Worm (Caenorhabditis elegans) whole organism, midembryonic: ENCODE data around the gene col-68.
"Not testable (repeated sequence)": the region's sequence is repeated elsewhere in the genome, so short reads cannot be mapped to it uniquely, and the experiment has no call there.

Experiments
- T22C8.4 ChIP-seq: fragments of 200-800 bp; sonication (Bioruptor generic); IDR thresholded peaks from 2 replicates; pipeline ENCODE4 v1.3.6; 2022; ENCODE audit warnings: missing genetic modification characterization, missing compliant biosample characterization
- cog-1 ChIP-seq: sonication (generic microtip); optimal IDR thresholded peaks from 2 replicates; lab custom pipeline; 2016; ENCODE audit warnings: missing genetic modification characterization, missing compliant biosample characterization
- flt-1 ChIP-seq: fragments of 200-800 bp; sonication (Bioruptor generic); IDR thresholded peaks from 2 replicates; pipeline ENCODE4 v1.3.6; 2022; ENCODE audit warnings: missing genetic modification characterization, missing compliant biosample characterization
- klf-2 ChIP-seq: fragments of 200-800 bp; sonication (Bioruptor generic); conservative IDR thresholded peaks from 2 replicates; pipeline ENCODE4 v1.3.6; 2022; ENCODE audit warnings: missing genetic modification reagents, missing genetic modification characterization, missing compliant biosample characterization
- med-1 ChIP-seq: sonication (generic microtip); optimal IDR thresholded peaks from 2 replicates; lab custom pipeline; 2017; ENCODE audit warnings: missing genetic modification characterization, mild to moderate bottlenecking, missing compliant biosample characterization, antibody characterized with exemption, missing genetic modification reagents; ENCODE audit not compliant: insufficient read depth
- ref-1 ChIP-seq: fragments of 200-800 bp; sonication (Bioruptor generic); conservative IDR thresholded peaks from 2 replicates; pipeline ENCODE4 v1.3.6; 2022; ENCODE audit warnings: missing genetic modification reagents, missing genetic modification characterization, missing compliant biosample characterization
- tab-1 ChIP-seq: fragments of 200-800 bp; sonication (Bioruptor generic); IDR thresholded peaks from 2 replicates; pipeline ENCODE4 v1.3.6; 2022; ENCODE audit warnings: missing genetic modification characterization, missing compliant biosample characterization
- ztf-23 ChIP-seq: fragments of 200-800 bp; sonication (Bioruptor generic); IDR thresholded peaks from 2 replicates; pipeline ENCODE4 v1.3.6; 2022; ENCODE audit warnings: missing genetic modification reagents, missing genetic modification characterization, missing compliant biosample characterization
- ztf-29 ChIP-seq: fragments of 200-800 bp; sonication (Bioruptor generic); IDR thresholded peaks from 2 replicates; pipeline ENCODE4 v1.3.6; 2022; ENCODE audit warnings: missing genetic modification reagents, missing genetic modification characterization, missing compliant biosample characterization

Gene col-68

DNA sequence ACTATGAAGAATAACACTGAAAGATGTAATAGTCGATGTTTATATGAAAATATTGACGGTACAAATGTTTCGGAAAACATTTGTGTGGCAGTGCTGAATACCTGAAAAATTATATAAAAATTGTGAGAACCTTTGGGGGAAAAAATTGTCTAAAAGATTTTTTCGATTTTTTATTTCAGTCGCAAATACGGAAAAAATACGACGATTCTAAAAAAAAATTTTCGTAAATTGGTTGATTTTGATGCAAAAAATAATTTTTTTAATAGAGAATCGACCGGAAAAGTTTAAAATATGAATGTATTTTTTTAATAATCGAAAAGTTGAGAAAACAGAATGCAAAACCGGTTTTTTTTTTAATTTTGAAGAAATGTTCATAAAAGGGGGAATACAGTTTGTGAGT is 9.2 kb upstream of the col-68 start, which contains the start of gene C50D2.7:
Gene C50D2.7, minus strand, starts transcription at position 101 of the 400 bp plus-strand sequence.
- no peak for TF ChIP-seq ref-1
- TF ChIP-seq T22C8.4 (GFP tag; lab: Robert Waterston, UW), result no peak
- no peak for TF ChIP-seq tab-1 (GFP tag; lab: Robert Waterston, UW)
- no peak for TF ChIP-seq klf-2
- no peak for TF ChIP-seq ztf-29

DNA sequence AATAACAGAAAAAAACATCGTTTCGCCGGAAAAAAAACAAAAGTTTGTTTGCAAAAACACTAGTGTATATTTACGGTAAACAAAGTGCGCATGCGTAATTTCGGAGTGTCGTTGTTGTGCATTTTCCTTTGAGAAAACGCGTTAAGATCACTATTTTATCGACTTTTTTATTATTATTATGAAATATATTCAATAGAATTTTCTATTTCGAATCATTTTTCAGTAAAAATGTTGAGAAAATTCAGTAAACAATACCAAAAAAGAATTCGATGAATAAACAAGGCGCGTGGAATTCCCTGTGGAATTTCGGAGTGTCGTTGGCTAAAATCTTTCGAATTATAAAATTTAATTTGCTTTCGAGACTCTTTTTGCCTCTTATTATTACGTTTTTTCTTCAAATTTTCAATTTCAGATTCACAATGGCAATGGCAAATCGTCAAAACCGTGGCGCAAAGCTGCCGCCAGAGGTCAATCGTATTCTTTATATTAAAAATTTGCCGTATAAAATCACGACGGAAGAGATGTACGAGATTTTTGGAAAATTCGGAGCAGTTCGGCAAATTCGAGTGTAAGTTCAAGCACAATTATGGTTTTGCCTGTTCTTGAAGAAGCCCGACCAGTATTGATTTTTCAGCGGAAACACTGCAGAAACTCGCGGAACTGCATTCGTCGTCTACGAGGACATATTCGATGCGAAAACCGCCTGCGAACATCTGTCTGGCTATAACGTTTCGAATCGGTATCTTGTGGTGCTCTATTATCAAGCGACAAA is 6.2 kb upstream of the col-68 start, which contains the start of the genes luc-7L3 and sftb-6:
Gene luc-7L3, minus strand, starts transcription at position 36 of the 772 bp plus-strand sequence.
Gene sftb-6, plus strand, starts transcription at position 413 of the 772 bp plus-strand sequence.
- TF ChIP-seq ztf-29, result no peak
- TF ChIP-seq flt-1, result no peak
- peak; percentile 28; the same call in 1 of the 2 replicates for TF ChIP-seq T22C8.4 (GFP tag; lab: Robert Waterston, UW)
- peak; percentile 13 for TF ChIP-seq cog-1 (tag; lab: Kevin White, UChicago)
- no peak for TF ChIP-seq ref-1
- TF ChIP-seq tab-1 (GFP tag; lab: Robert Waterston, UW), result no peak
- no peak for TF ChIP-seq med-1 (GFP tag; lab: Kevin White, UChicago)
- no peak for TF ChIP-seq ztf-23 (GFP tag; lab: Robert Waterston, UW)
- TF ChIP-seq klf-2, result no peak

DNA sequence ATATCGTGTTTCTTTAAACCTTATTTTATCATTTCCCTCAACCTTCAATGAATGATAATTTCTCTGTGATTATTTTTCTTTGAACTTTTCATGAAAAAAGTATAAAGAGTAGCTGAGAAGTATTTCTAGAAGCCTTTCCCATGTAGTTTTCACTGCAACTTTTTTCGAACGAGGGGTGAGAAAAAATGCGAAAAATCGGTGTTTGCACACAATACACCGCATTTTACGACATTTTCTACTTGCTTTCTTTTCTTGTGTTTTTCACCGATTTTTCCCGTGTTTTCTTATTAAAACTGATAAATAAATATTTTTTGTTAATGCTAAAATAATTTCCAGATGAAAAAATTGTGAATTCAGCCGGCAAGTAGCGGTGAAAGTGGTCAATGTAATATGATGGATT is 5.4 kb upstream of the col-68 start, which contains the start of gene C50D2.10:
Gene C50D2.10, plus strand, starts transcription at position 245 of the 400 bp plus-strand sequence.
- not testable (repeated sequence) for TF ChIP-seq ref-1; med-1 (GFP tag; lab: Kevin White, UChicago); ztf-23 (GFP tag; lab: Robert Waterston, UW)

DNA sequence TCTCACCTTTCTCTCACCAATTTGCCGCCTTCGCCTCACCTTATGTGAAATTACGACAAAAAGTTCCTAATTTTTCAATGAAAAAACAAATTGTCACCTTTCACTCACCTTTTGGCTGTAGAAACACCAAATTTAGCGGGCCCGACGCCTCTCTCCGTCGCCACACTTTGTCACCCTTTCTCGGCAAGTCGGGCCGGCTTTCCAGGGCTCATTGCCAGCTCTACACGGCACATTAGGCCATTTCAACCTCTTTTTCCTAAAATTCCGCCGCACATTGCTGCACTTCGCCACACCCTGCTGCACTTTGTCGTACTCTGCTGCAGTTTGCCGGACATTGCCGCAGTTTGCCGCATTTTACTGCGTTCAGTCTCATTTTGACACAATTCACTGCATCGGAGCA is 3.2 kb upstream of the col-68 start:
- TF ChIP-seq T22C8.4 (GFP tag; lab: Robert Waterston, UW) (no peak), ref-1 (no peak), flt-1 (no peak)

DNA sequence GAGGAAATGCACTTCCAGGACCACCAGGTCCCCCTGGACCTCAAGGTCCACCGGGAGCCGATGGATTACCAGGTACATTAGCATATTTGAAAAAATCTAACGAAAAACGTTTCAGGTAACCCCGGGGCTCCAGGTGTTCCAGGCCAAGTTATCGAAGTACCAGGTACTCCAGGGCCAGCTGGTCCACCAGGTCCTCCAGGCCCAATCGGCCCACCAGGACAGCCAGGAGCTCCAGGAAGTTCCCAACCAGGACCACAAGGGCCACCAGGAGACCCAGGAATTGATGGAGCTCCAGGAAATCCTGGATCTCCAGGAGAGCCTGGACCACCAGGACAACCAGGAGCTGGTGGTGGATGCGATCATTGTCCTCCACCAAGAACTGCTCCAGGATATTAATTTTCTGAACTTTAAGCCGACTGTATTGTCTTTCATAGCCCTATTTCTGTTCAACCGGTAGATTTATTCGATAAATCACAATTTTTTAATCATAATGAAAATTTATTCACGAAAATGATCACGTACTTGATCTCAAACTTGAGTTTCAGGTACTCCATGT is 1.1 kb downstream of the col-68 start:
- no peak for TF ChIP-seq cog-1 (tag; lab: Kevin White, UChicago)
- no peak for TF ChIP-seq ztf-23 (GFP tag; lab: Robert Waterston, UW)
- TF ChIP-seq T22C8.4 (GFP tag; lab: Robert Waterston, UW), result no peak
- no peak for TF ChIP-seq med-1 (GFP tag; lab: Kevin White, UChicago)
- TF ChIP-seq tab-1 (GFP tag; lab: Robert Waterston, UW), result no peak
- TF ChIP-seq flt-1, result no peak
- TF ChIP-seq klf-2, result no peak
- TF ChIP-seq ztf-29, result no peak
- TF ChIP-seq ref-1, result no peak

DNA sequence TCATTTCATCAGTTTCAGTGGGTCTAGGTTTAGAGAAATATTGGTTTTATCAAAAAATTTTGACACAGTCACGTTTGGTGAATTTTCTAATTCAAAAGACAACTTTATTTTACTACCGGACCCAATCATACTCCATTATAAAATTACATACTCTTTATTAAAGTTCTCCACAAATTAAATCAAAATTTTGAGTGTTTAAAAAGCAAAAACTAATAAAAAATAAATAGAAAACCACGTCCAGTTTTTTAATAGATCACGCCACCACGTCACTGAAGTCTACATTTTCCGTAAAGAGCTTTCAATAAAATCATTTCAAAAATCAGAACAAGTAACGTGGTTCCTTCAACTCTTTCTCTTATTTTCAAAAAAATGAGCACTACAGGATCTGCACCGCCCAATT is 1.6 kb downstream of the col-68 start, which contains the start of gene txt-1:
Gene txt-1, plus strand, starts transcription at position 301 of the 400 bp plus-strand sequence.
- TF ChIP-seq ztf-23 (GFP tag; lab: Robert Waterston, UW), result no peak
- no peak for TF ChIP-seq ztf-29
- no peak for TF ChIP-seq ref-1
- TF ChIP-seq cog-1 (tag; lab: Kevin White, UChicago), result no peak
- TF ChIP-seq tab-1 (GFP tag; lab: Robert Waterston, UW), result no peak
- no peak for TF ChIP-seq med-1 (GFP tag; lab: Kevin White, UChicago)
- TF ChIP-seq klf-2, result no peak
- no peak for TF ChIP-seq flt-1
- TF ChIP-seq T22C8.4 (GFP tag; lab: Robert Waterston, UW), result no peak

DNA sequence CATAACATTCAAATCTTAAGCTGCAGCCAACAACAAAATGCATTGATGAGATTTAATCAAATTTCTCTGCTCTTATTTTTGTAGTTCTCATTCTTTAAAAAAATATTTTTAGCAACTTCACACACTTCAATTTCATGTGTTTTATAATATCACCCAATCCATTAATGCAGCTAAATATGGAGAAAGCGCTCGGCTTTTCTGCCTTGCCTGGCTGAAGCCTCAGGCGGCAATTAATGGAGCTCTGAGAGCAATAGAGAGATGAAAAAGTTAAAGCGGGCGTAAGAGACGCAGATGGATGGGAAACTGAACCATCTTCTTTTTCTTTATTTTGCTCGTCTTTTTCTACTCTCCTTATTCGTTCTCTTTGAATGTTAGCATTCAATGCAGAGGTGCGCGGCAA is 3.4 kb downstream of the col-68 start:
- no peak for TF ChIP-seq flt-1
- no peak for TF ChIP-seq med-1 (GFP tag; lab: Kevin White, UChicago)
- no peak for TF ChIP-seq ztf-29
- no peak for TF ChIP-seq klf-2
- no peak for TF ChIP-seq cog-1 (tag; lab: Kevin White, UChicago)
- no peak for TF ChIP-seq T22C8.4 (GFP tag; lab: Robert Waterston, UW)
- TF ChIP-seq tab-1 (GFP tag; lab: Robert Waterston, UW), result no peak
- TF ChIP-seq ref-1, result no peak
- no peak for TF ChIP-seq ztf-23 (GFP tag; lab: Robert Waterston, UW)

DNA sequence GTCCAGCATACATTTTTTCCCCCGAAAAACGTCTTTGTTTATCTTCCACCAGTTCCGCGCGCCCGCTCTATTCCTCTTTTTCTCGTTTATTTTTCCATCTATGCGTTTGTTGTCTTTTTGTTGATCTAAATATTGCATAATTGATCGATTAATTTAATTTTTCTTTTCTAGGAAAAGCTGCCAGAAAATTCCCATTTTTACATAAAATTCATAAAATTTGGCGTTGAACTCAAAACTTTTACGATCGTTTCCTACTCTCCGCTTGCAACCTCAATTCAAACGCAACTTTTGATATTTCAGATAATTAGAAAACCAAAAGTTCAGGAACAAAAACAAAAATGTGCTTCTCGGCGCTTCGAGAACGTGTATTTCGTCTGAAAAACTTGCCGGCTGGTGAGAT is 4.5 kb downstream of the col-68 start, which contains the start of gene C50D2.2:
Gene C50D2.2, plus strand, starts transcription at position 301 of the 400 bp plus-strand sequence.
- TF ChIP-seq med-1 (GFP tag; lab: Kevin White, UChicago) (no peak), ztf-29 (no peak), tab-1 (GFP tag; lab: Robert Waterston, UW) (no peak), klf-2 (no peak), cog-1 (tag; lab: Kevin White, UChicago) (no peak), ztf-23 (GFP tag; lab: Robert Waterston, UW) (no peak), T22C8.4 (GFP tag; lab: Robert Waterston, UW) (no peak), flt-1 (no peak), ref-1 (no peak)

DNA sequence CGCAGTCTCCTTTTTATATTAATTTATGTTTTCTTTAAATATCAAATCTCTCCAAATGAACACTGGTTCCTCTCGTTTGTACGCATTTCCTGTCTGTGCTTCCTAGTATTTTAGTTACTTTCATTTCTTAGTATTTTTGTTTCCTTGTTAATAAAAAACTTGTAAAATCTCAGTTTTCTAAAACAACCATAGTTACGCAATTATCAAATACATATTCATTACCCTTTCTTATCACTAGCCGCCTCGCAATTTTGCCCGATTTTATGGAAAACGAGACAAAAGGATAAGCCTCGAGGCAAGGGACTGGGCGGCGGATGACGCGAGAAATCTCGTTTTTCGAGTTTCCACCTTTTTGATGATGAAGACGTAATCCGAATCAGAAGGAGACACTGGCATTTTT is 6.9 kb downstream of the col-68 start, which contains the start of gene C50D2.1:
Gene C50D2.1, plus strand, starts transcription at position 301 of the 400 bp plus-strand sequence.
- TF ChIP-seq cog-1 (tag; lab: Kevin White, UChicago) (no peak), ref-1 (no peak), med-1 (GFP tag; lab: Kevin White, UChicago) (no peak), T22C8.4 (GFP tag; lab: Robert Waterston, UW) (no peak), klf-2 (no peak), flt-1 (no peak), ztf-23 (GFP tag; lab: Robert Waterston, UW) (no peak), ztf-29 (no peak)

DNA sequence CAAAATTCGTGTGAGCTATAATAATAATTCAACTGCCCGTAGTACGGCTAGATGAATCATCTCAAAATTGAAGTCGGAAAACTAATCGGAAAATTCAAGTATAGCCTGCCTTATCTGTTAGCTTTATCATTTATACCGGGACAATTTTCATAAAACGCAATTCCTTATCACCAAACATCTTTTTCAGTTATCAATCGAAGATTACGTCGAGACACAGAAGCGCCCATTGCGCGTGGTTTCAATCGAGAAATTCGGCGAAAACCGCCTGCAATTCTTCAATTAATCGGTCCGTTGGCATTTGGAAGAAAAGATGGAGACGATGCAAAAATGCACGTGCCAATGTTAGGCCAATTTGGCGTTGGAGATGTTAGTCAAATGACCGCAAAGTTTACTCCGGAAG is 7.9 kb downstream of the col-68 start:
- no peak for TF ChIP-seq flt-1
